Worm (Caenorhabditis elegans) whole organism, young adult: ENCODE data around the gene cnc-10.

Source experiments
- B0261.1 ChIP-seq: sonication (generic microtip); optimal IDR thresholded peaks from 2 replicates; lab custom pipeline; 2016; ENCODE audit warnings: mild to moderate bottlenecking, missing genetic modification characterization, moderate library complexity, missing compliant biosample characterization
- B0336.3 ChIP-seq: fragments of 200-800 bp; sonication (Bioruptor generic); IDR thresholded peaks from 2 replicates; pipeline ENCODE4 v1.3.6; 2022; ENCODE audit warnings: missing genetic modification characterization, missing compliant biosample characterization
- D2030.7 ChIP-seq: fragments of 200-800 bp; sonication (Bioruptor generic); IDR thresholded peaks from 2 replicates; pipeline ENCODE4 v1.3.6; 2022; ENCODE audit warnings: missing genetic modification reagents, missing genetic modification characterization, missing compliant biosample characterization
- F23B12.7 ChIP-seq: sonication (generic microtip); optimal IDR thresholded peaks from 2 replicates; lab custom pipeline; 2017; ENCODE audit warnings: missing genetic modification characterization, mild to moderate bottlenecking, missing compliant biosample characterization, antibody characterized with exemption, moderate library complexity; ENCODE audit not compliant: insufficient read depth
- F37B4.10 ChIP-seq: fragments of 200-800 bp; sonication (Bioruptor generic); IDR thresholded peaks from 2 replicates; pipeline ENCODE4 v1.3.6; 2022; ENCODE audit warnings: missing genetic modification characterization, missing compliant biosample characterization
- F39B2.1 ChIP-seq: fragments of 200-800 bp; sonication (Bioruptor generic); IDR thresholded peaks from 2 replicates; pipeline ENCODE4 v1.3.6; 2022; ENCODE audit warnings: missing genetic modification reagents, missing genetic modification characterization, missing compliant biosample characterization
- F49E8.2 ChIP-seq: sonication (generic microtip); optimal IDR thresholded peaks from 3 replicates; lab custom pipeline; 2017; ENCODE audit warnings: missing genetic modification characterization, mild to moderate bottlenecking, missing compliant biosample characterization, antibody characterized with exemption, moderate library complexity; ENCODE audit not compliant: insufficient read depth
- Y53F4B.3 ChIP-seq: fragments of 200-800 bp; sonication (Bioruptor generic); IDR thresholded peaks from 2 replicates; pipeline ENCODE4 v1.3.6; 2022; ENCODE audit warnings: missing genetic modification reagents, missing genetic modification characterization, missing compliant biosample characterization
- Y53G8AR.9 ChIP-seq: fragments of 200-800 bp; sonication (Bioruptor generic); conservative IDR thresholded peaks from 2 replicates; pipeline ENCODE4 v1.3.6; 2022; ENCODE audit warnings: missing genetic modification reagents, missing genetic modification characterization, missing compliant biosample characterization
- Y95B8A.8 ChIP-seq: fragments of 200-800 bp; sonication (Bioruptor generic); IDR thresholded peaks from 2 replicates; pipeline ENCODE4 v1.3.6; 2022; ENCODE audit warnings: missing genetic modification reagents, missing genetic modification characterization, missing compliant biosample characterization
- attf-6 ChIP-seq: fragments of 200-800 bp; sonication (Bioruptor generic); IDR thresholded peaks from 2 replicates; pipeline ENCODE4 v1.3.6; 2022; ENCODE audit warnings: missing genetic modification reagents, missing genetic modification characterization, missing compliant biosample characterization
- cebp-1 ChIP-seq, 2 experiments: fragments of 200-800 bp in 1 of 2; sonication (Bioruptor generic) in 1 of 2; sonication (generic microtip) in 1 of 2; IDR thresholded peaks in 1 of 2; optimal IDR thresholded peaks in 1 of 2; 2 replicates each; pipeline versions ENCODE4 v1.3.6 to Lab custom; 2017 to 2022; ENCODE audit warnings: missing compliant biosample characterization in 2 of 2, missing genetic modification characterization in 2 of 2, mild to moderate bottlenecking in 1 of 2, missing genetic modification reagents in 1 of 2, moderate library complexity in 1 of 2
- ceh-100 ChIP-seq: fragments of 200-800 bp; sonication (Bioruptor generic); IDR thresholded peaks from 2 replicates; pipeline ENCODE4 v1.3.6; 2022; ENCODE audit warnings: missing genetic modification reagents, missing genetic modification characterization, missing compliant biosample characterization
- die-1 ChIP-seq: sonication (generic microtip); optimal IDR thresholded peaks from 2 replicates; lab custom pipeline; 2016; ENCODE audit warnings: missing genotype, mild to moderate bottlenecking, missing genetic modification characterization, missing compliant biosample characterization
- dox-1 ChIP-seq: fragments of 200-800 bp; sonication (Bioruptor generic); IDR thresholded peaks from 2 replicates; pipeline ENCODE4 v1.3.6; 2022; ENCODE audit warnings: missing genetic modification reagents, missing genetic modification characterization, missing compliant biosample characterization
- egl-44 ChIP-seq: fragments of 200-800 bp; sonication (Bioruptor generic); IDR thresholded peaks from 2 replicates; pipeline ENCODE4 v1.3.6; 2022; ENCODE audit warnings: missing genetic modification reagents, missing genetic modification characterization, missing compliant biosample characterization
- ekl-4 ChIP-seq: fragments of 200-800 bp; sonication (Bioruptor generic); IDR thresholded peaks from 2 replicates; pipeline ENCODE4 v1.3.6; 2022; ENCODE audit warnings: missing genetic modification reagents, missing genetic modification characterization, missing compliant biosample characterization
- him-1 ChIP-seq: sonication (generic microtip); optimal IDR thresholded peaks from 2 replicates; lab custom pipeline; 2016; ENCODE audit warnings: missing genotype, missing genetic modification reagents, missing genetic modification characterization, missing compliant biosample characterization
- hmg-1.2 ChIP-seq: fragments of 200-800 bp; sonication (Bioruptor generic); IDR thresholded peaks from 2 replicates; pipeline ENCODE4 v1.3.6; 2022; ENCODE audit warnings: missing genetic modification reagents, missing genetic modification characterization, missing compliant biosample characterization
- hmg-20 ChIP-seq: fragments of 200-800 bp; sonication (Bioruptor generic); IDR thresholded peaks from 2 replicates; pipeline ENCODE4 v1.3.6; 2022; ENCODE audit warnings: missing genetic modification reagents, missing genetic modification characterization, missing compliant biosample characterization
- hrde-1 ChIP-seq: sonication (generic microtip); optimal IDR thresholded peaks from 2 replicates; lab custom pipeline; 2016; ENCODE audit warnings: missing genetic modification characterization, mild to moderate bottlenecking, missing compliant biosample characterization, moderate library complexity, missing genotype, missing genetic modification reagents, borderline replicate concordance
- hsf-1 ChIP-seq: fragments of 200-800 bp; sonication (Bioruptor generic); IDR thresholded peaks from 2 replicates; pipeline ENCODE4 v1.3.6; 2022; ENCODE audit warnings: missing genetic modification reagents, missing genetic modification characterization, missing compliant biosample characterization
- lin-26 ChIP-seq: fragments of 200-800 bp; sonication (Bioruptor generic); IDR thresholded peaks from 2 replicates; pipeline ENCODE4 v1.3.6; 2022; ENCODE audit warnings: missing genetic modification reagents, missing genetic modification characterization, missing compliant biosample characterization
- lin-54 ChIP-seq: fragments of 200-800 bp; sonication (Bioruptor generic); optimal IDR thresholded peaks from 2 replicates; lab custom pipeline; 2018; ENCODE audit warnings: mild to moderate bottlenecking, missing genetic modification characterization, missing compliant biosample characterization
- lsl-1 ChIP-seq: fragments of 200-800 bp; sonication (Bioruptor generic); optimal IDR thresholded peaks from 2 replicates; lab custom pipeline; 2018; ENCODE audit warnings: mild to moderate bottlenecking, missing genetic modification characterization, moderate library complexity, missing compliant biosample characterization
- madf-3 ChIP-seq: fragments of 200-800 bp; sonication (Bioruptor generic); IDR thresholded peaks from 2 replicates; pipeline ENCODE4 v1.3.6; 2022; ENCODE audit warnings: missing genetic modification reagents, missing genetic modification characterization, missing compliant biosample characterization
- madf-6 ChIP-seq: fragments of 200-800 bp; sonication (Bioruptor generic); IDR thresholded peaks from 2 replicates; pipeline ENCODE4 v1.3.6; 2022; ENCODE audit warnings: missing genetic modification reagents, missing genetic modification characterization, missing compliant biosample characterization
- madf-8 ChIP-seq: fragments of 200-800 bp; sonication (Bioruptor generic); conservative IDR thresholded peaks from 2 replicates; pipeline ENCODE4 v1.3.6; 2022; ENCODE audit warnings: missing genetic modification reagents, missing genetic modification characterization, missing compliant biosample characterization
- mes-4 ChIP-seq: sonication (generic microtip); optimal IDR thresholded peaks from 2 replicates; lab custom pipeline; 2016; ENCODE audit warnings: missing genotype, missing genetic modification characterization, missing compliant biosample characterization
- pbrm-1 ChIP-seq: fragments of 200-800 bp; sonication (Bioruptor generic); IDR thresholded peaks from 2 replicates; pipeline ENCODE4 v1.3.6; 2022; ENCODE audit warnings: missing genetic modification reagents, missing genetic modification characterization, missing compliant biosample characterization
- rcor-1 ChIP-seq: fragments of 200-800 bp; sonication (Bioruptor generic); IDR thresholded peaks from 2 replicates; pipeline ENCODE4 v1.3.6; 2022; ENCODE audit warnings: missing genetic modification reagents, missing genetic modification characterization, missing compliant biosample characterization
- repo-1 ChIP-seq: sonication (generic microtip); optimal IDR thresholded peaks from 2 replicates; lab custom pipeline; 2017; ENCODE audit warnings: mild to moderate bottlenecking, missing genetic modification characterization, missing compliant biosample characterization
- snpc-1.1 ChIP-seq: sonication (generic microtip); optimal IDR thresholded peaks from 2 replicates; lab custom pipeline; 2017; ENCODE audit warnings: missing genetic modification characterization, mild to moderate bottlenecking, missing compliant biosample characterization, antibody characterized with exemption, moderate library complexity, missing genotype, missing genetic modification reagents; ENCODE audit not compliant: insufficient read depth
- snpc-1.3 ChIP-seq: sonication (generic microtip); optimal IDR thresholded peaks from 2 replicates; lab custom pipeline; 2017; ENCODE audit warnings: missing genetic modification characterization, mild to moderate bottlenecking, missing compliant biosample characterization, antibody characterized with exemption, moderate library complexity, missing genotype, missing genetic modification reagents; ENCODE audit not compliant: insufficient read depth
- snpc-3.4 ChIP-seq: sonication (generic microtip); optimal IDR thresholded peaks from 2 replicates; lab custom pipeline; 2017; ENCODE audit warnings: missing genetic modification characterization, mild to moderate bottlenecking, missing compliant biosample characterization, antibody characterized with exemption, moderate library complexity, missing genotype, missing genetic modification reagents
- snpc-4 ChIP-seq, 5 experiments: fragments of 150-350 bp in 1 of 5; sonication (generic microtip) in 4 of 5; optimal IDR thresholded peaks; 2 replicates each; lab custom pipeline; 2014 to 2018; ENCODE audit warnings: missing genetic modification characterization in 5 of 5, missing biosample characterization in 3 of 5, antibody characterized with exemption in 2 of 5, mild to moderate bottlenecking in 2 of 5, missing compliant biosample characterization in 2 of 5, missing genotype in 2 of 5, moderate library complexity in 2 of 5, missing genetic modification reagents in 1 of 5
- tbp1 ChIP-seq: fragments of 200-800 bp; sonication (Bioruptor generic); optimal IDR thresholded peaks from 2 replicates; lab custom pipeline; 2018; ENCODE audit warnings: mild to moderate bottlenecking, missing genetic modification characterization, missing compliant biosample characterization
- xnd-1 ChIP-seq: sonication (generic microtip); optimal IDR thresholded peaks from 2 replicates; lab custom pipeline; 2016; ENCODE audit warnings: missing genotype, missing genetic modification reagents, missing genetic modification characterization, missing compliant biosample characterization
- zfh-2 ChIP-seq: fragments of 200-800 bp; sonication (Bioruptor generic); conservative IDR thresholded peaks from 2 replicates; pipeline ENCODE4 v1.3.6; 2022; ENCODE audit warnings: missing genetic modification reagents, missing genetic modification characterization, missing compliant biosample characterization
- ztf-18 ChIP-seq: sonication (generic microtip); optimal IDR thresholded peaks from 2 replicates; lab custom pipeline; 2016; ENCODE audit warnings: missing genotype, mild to moderate bottlenecking, missing genetic modification characterization, missing compliant biosample characterization
- ztf-26 ChIP-seq: sonication (generic microtip); optimal IDR thresholded peaks from 2 replicates; lab custom pipeline; 2017; ENCODE audit warnings: missing genetic modification characterization, missing compliant biosample characterization

cnc-10 gene

ce11 chrV:11174663-11175062, 8.4 kb upstream of the cnc-10 start (continued):
- TF ChIP-seq F23B12.7, result no peak
- peak; percentile 74 for TF ChIP-seq B0261.1 (tag; lab: Kevin White, UChicago)
- TF ChIP-seq F37B4.10, result no peak
- TF ChIP-seq D2030.7 (GFP tag; lab: Robert Waterston, UW), result peak; percentile 15; the same call in 1 of the 2 replicates
- peak; percentile 51 for TF ChIP-seq hmg-1.2 (GFP tag; lab: Robert Waterston, UW)
- TF ChIP-seq dox-1, result peak; percentile 50; the same call in 1 of the 2 replicates
- peak; percentile 35 for TF ChIP-seq madf-6
- TF ChIP-seq repo-1 (tag; lab: Kevin White, UChicago), result peak; percentile 34
- TF ChIP-seq madf-3 (GFP tag; lab: Robert Waterston, UW), result no peak
- peak; percentile 20 for TF ChIP-seq snpc-3.4 (tag; lab: Kevin White, UChicago)
- no peak for TF ChIP-seq cebp-1 (GFP tag; IDR thresholded peaks at IDR 0.05; lab: Robert Waterston, UW)
- TF ChIP-seq cebp-1 (tag; optimal IDR thresholded peaks at IDR 0.05; lab: Kevin White, UChicago), result peak; percentile 24
- TF ChIP-seq zfh-2, result peak; percentile 79
- TF ChIP-seq rcor-1 (GFP tag; lab: Robert Waterston, UW), result 0 out of 2 replicates have a peak, but pooled peaks have one; percentile 37
- TF ChIP-seq hmg-20 (GFP tag; lab: Robert Waterston, UW), result peak; percentile 57
- TF ChIP-seq attf-6 (GFP tag; lab: Robert Waterston, UW), result peak; percentile 16; the same call in 1 of the 2 replicates
- TF ChIP-seq ztf-26, result no peak

DNA sequence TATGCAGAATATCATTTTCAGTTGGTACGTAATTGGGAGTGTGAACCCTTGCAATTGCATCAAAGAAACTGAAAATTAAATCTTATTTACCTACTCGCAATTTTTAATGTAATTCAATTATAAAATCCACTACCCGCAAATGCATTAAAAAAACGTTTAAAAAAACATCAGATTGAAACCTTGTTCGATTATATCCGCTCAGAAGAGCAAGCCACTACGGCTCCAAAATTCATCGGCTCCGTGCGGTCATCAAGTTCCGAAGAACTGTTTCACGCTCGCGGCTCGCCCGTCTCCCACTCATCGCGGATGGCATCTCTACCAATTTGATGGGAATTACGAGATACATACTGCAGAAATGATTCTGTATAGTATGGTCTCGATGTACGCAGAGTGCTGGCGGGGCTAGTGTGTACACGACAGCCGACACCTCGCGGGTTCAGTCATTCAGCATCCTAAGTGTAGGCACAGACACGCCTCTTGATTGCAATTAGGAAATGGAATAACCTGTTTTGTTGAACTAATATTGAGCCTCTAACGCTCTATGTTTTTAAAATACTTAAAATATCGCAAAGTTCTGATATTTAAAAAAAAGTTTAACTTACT, 7.6 kb upstream of the cnc-10 start:
- TF ChIP-seq ekl-4 (GFP tag; lab: Robert Waterston, UW) (peak; percentile 85; the same call in 1 of the 2 replicates), tbp1 (GFP tag; lab: Kevin White, UChicago) (peak; percentile 78), madf-6 (peak; percentile 90), hrde-1 (tag; lab: Kevin White, UChicago) (peak; percentile 67), mes-4 (peak; percentile 22), repo-1 (tag; lab: Kevin White, UChicago) (peak; percentile 8), lin-26 (GFP tag; lab: Robert Waterston, UW) (peak; percentile 98), lsl-1 (GFP tag; lab: Kevin White, UChicago) (peak; percentile 64), Y95B8A.8 (GFP tag; lab: Robert Waterston, UW) (0 out of 2 replicates have a peak, but pooled peaks have one; percentile 44), B0261.1 (tag; lab: Kevin White, UChicago) (peak; percentile 26), D2030.7 (GFP tag; lab: Robert Waterston, UW) (peak; percentile 93), snpc-3.4 (tag; lab: Kevin White, UChicago) (peak; percentile 94), egl-44 (0 out of 2 replicates have a peak, but pooled peaks have one; percentile 38), pbrm-1 (peak; percentile 96), him-1 (peak; percentile 81), ztf-18 (tag; lab: Kevin White, UChicago) (peak; percentile 16), B0336.3 (peak; percentile 67; the same call in 1 of the 2 replicates), ceh-100 (GFP tag; lab: Robert Waterston, UW) (peak; percentile 44; the same call in 1 of the 2 replicates), lin-54 (GFP tag; lab: Kevin White, UChicago) (peak; percentile 56), Y53G8AR.9 (GFP tag; lab: Robert Waterston, UW) (0 out of 2 replicates have a peak, but pooled peaks have one; percentile 81), F39B2.1 (GFP tag; lab: Robert Waterston, UW) (peak; percentile 86; the same call in 1 of the 2 replicates), F49E8.2 (tag; lab: Kevin White, UChicago) (peak; percentile 73), snpc-1.3 (peak; percentile 87), attf-6 (GFP tag; lab: Robert Waterston, UW) (peak; percentile 90), madf-8 (GFP tag; lab: Robert Waterston, UW) (peak; percentile 54; the same call in 1 of the 2 replicates), Y53F4B.3 (GFP tag; lab: Robert Waterston, UW) (0 out of 2 replicates have a peak, but pooled peaks have one; percentile 21), xnd-1 (peak; percentile 12), snpc-4 (GFP tag; optimal IDR thresholded peaks at IDR 0.05; lab: Kevin White, UChicago) (peak; percentile 95), snpc-4 (tag; optimal IDR thresholded peaks at IDR 0.05; lab: Kevin White, UChicago) (peak; percentile 94 to 99 (median 98)), hmg-1.2 (GFP tag; lab: Robert Waterston, UW) (peak; percentile 88), snpc-1.1 (tag; lab: Kevin White, UChicago) (peak; percentile 96), hsf-1 (GFP tag; lab: Robert Waterston, UW) (0 out of 2 replicates have a peak, but pooled peaks have one; percentile 46), dox-1 (peak; percentile 92), die-1 (tag; lab: Kevin White, UChicago) (peak; percentile 21), rcor-1 (GFP tag; lab: Robert Waterston, UW) (peak; percentile 91)
